Fruit fly (Drosophila melanogaster): Measurements from ENCODE around the gene Ugt301D1.

The Ugt301D1 gene

dm6 chr2L:18557965-18558537 lies 48.7 kb downstream of the Ugt301D1 start:
- TF ChIP-seq CG14711 (tag; optimal IDR thresholded peaks at IDR 0.05) (peak; percentile 65), pad (GFP tag; optimal IDR thresholded peaks at IDR 0.05) (no peak), CG5204 (GFP tag; optimal IDR thresholded peaks at IDR 0.05) (peak; percentile 27), toe (GFP tag; optimal IDR thresholded peaks at IDR 0.05) (no peak), CG12768 (GFP tag; optimal IDR thresholded peaks at IDR 0.05) (peak; percentile 32), cic (GFP tag; optimal IDR thresholded peaks at IDR 0.05) (peak; percentile 6), Clk (GFP tag; optimal IDR thresholded peaks at IDR 0.05) (no peak), CG7101 (tag; optimal IDR thresholded peaks at IDR 0.05) (peak; percentile 66), Hr96 (GFP tag; optimal IDR thresholded peaks at IDR 0.05) (no peak), CG7045 (GFP tag; optimal IDR thresholded peaks at IDR 0.05) (peak; percentile 52), kay (GFP tag; ENCODE audit: borderline replicate concordance) (peak; percentile 70), CG33017 (tag; optimal IDR thresholded peaks at IDR 0.05) (peak; percentile 70), ovo (GFP tag; optimal IDR thresholded peaks at IDR 0.05) (no peak), bab1 (GFP tag; optimal IDR thresholded peaks at IDR 0.05) (peak; percentile 47), Crg-1 (GFP tag; optimal IDR thresholded peaks at IDR 0.05) (peak; percentile 24), Mnt (GFP tag; optimal IDR thresholded peaks at IDR 0.05) (no peak), CG1620 (GFP tag; optimal IDR thresholded peaks at IDR 0.05) (no peak), tj (GFP tag; optimal IDR thresholded peaks at IDR 0.05) (peak; percentile 23), CG11617 (GFP tag; optimal IDR thresholded peaks at IDR 0.05) (peak; percentile 53), cnc (optimal IDR thresholded peaks at IDR 0.05) (no peak)

dm6 chr2L:18559084-18559483 lies 49.7 kb downstream of the Ugt301D1 start:
- TF ChIP-seq Hr96 (GFP tag; optimal IDR thresholded peaks at IDR 0.05) (no peak), tj (GFP tag; optimal IDR thresholded peaks at IDR 0.05) (no peak), cic (GFP tag; optimal IDR thresholded peaks at IDR 0.05) (no peak), CG12768 (GFP tag; optimal IDR thresholded peaks at IDR 0.05) (no peak), CG14711 (tag; optimal IDR thresholded peaks at IDR 0.05) (no peak), cnc (optimal IDR thresholded peaks at IDR 0.05) (no peak), bab1 (GFP tag; optimal IDR thresholded peaks at IDR 0.05) (no peak)

- TF ChIP-seq bab1 (GFP tag; optimal IDR thresholded peaks at IDR 0.05) (no peak), cic (GFP tag; optimal IDR thresholded peaks at IDR 0.05) (peak; percentile 17), kay (GFP tag; ENCODE audit: borderline replicate concordance) (peak; percentile 56)
Observed at dm6 chr2L:18561018-18561417, 51.7 kb downstream of the Ugt301D1 start.

dm6 chr2L:18561522-18562119 lies 52.3 kb downstream of the Ugt301D1 start:
- no peak for TF ChIP-seq cnc (optimal IDR thresholded peaks at IDR 0.05)
- TF ChIP-seq toe (GFP tag; optimal IDR thresholded peaks at IDR 0.05), result no peak
- no peak for TF ChIP-seq ovo (GFP tag; optimal IDR thresholded peaks at IDR 0.05)
- no peak for TF ChIP-seq CG5204 (GFP tag; optimal IDR thresholded peaks at IDR 0.05)
- TF ChIP-seq CG12768 (GFP tag; optimal IDR thresholded peaks at IDR 0.05), result peak; percentile 36
- TF ChIP-seq cic (GFP tag; optimal IDR thresholded peaks at IDR 0.05), result no peak
- TF ChIP-seq pad (GFP tag; optimal IDR thresholded peaks at IDR 0.05), result peak; percentile 86
- no peak for TF ChIP-seq Hr96 (GFP tag; optimal IDR thresholded peaks at IDR 0.05)
- TF ChIP-seq CG7101 (tag; optimal IDR thresholded peaks at IDR 0.05), result no peak
- TF ChIP-seq Mnt (GFP tag; optimal IDR thresholded peaks at IDR 0.05), result peak; percentile 41
- no peak for TF ChIP-seq Crg-1 (GFP tag; optimal IDR thresholded peaks at IDR 0.05)
- no peak for TF ChIP-seq CG11617 (GFP tag; optimal IDR thresholded peaks at IDR 0.05)
- no peak for TF ChIP-seq CG33017 (tag; optimal IDR thresholded peaks at IDR 0.05)
- TF ChIP-seq Clk (GFP tag; optimal IDR thresholded peaks at IDR 0.05), result no peak
- TF ChIP-seq CG14711 (tag; optimal IDR thresholded peaks at IDR 0.05), result no peak
- no peak for TF ChIP-seq CG7045 (GFP tag; optimal IDR thresholded peaks at IDR 0.05)
- no peak for TF ChIP-seq bab1 (GFP tag; optimal IDR thresholded peaks at IDR 0.05)
- peak; percentile 8 for TF ChIP-seq tj (GFP tag; optimal IDR thresholded peaks at IDR 0.05)
- TF ChIP-seq kay (GFP tag; ENCODE audit: borderline replicate concordance), result no peak
- TF ChIP-seq CG1620 (GFP tag; optimal IDR thresholded peaks at IDR 0.05), result no peak

- TF ChIP-seq kay (GFP tag; ENCODE audit: borderline replicate concordance) (peak; percentile 33), Hr96 (GFP tag; optimal IDR thresholded peaks at IDR 0.05) (no peak), pad (GFP tag; optimal IDR thresholded peaks at IDR 0.05) (no peak), CG7101 (tag; optimal IDR thresholded peaks at IDR 0.05) (no peak), cnc (optimal IDR thresholded peaks at IDR 0.05) (no peak), CG12768 (GFP tag; optimal IDR thresholded peaks at IDR 0.05) (no peak)
Observed at dm6 chr2L:18562573-18562972, 53.2 kb downstream of the Ugt301D1 start.

Measured in whole organism, adult.